Worm (Caenorhabditis elegans) whole organism, young adult: ENCODE results near the gene exc-14.

Experiments used
- B0019.2 ChIP-seq: fragments of 200-800 bp; sonication (Bioruptor generic); conservative IDR thresholded peaks from 2 replicates; pipeline ENCODE4 v1.3.6; 2022; ENCODE audit warnings: missing genetic modification reagents, missing genetic modification characterization, missing compliant biosample characterization
- C17E4.6 ChIP-seq: fragments of 200-800 bp; sonication (Bioruptor generic); IDR thresholded peaks from 2 replicates; pipeline ENCODE4 v1.3.6; 2022; ENCODE audit warnings: missing genetic modification reagents, missing genetic modification characterization, missing compliant biosample characterization
- F49E8.2 ChIP-seq: sonication (generic microtip); optimal IDR thresholded peaks from 3 replicates; lab custom pipeline; 2017; ENCODE audit warnings: missing genetic modification characterization, mild to moderate bottlenecking, missing compliant biosample characterization, antibody characterized with exemption, moderate library complexity; ENCODE audit not compliant: insufficient read depth
- F57A8.1 ChIP-seq: fragments of 200-800 bp; sonication (Bioruptor generic); optimal IDR thresholded peaks from 2 replicates; lab custom pipeline; 2018; ENCODE audit warnings: mild to moderate bottlenecking, missing genetic modification characterization, moderate library complexity, missing compliant biosample characterization
- K11D2.4 ChIP-seq: fragments of 200-800 bp; sonication (Bioruptor generic); IDR thresholded peaks from 2 replicates; pipeline ENCODE4 v1.3.6; 2022; ENCODE audit warnings: missing genetic modification reagents, missing genetic modification characterization, missing compliant biosample characterization
- Y53F4B.3 ChIP-seq: fragments of 200-800 bp; sonication (Bioruptor generic); IDR thresholded peaks from 2 replicates; pipeline ENCODE4 v1.3.6; 2022; ENCODE audit warnings: missing genetic modification reagents, missing genetic modification characterization, missing compliant biosample characterization
- Y79H2A.3 ChIP-seq: fragments of 200-800 bp; sonication (Bioruptor generic); conservative IDR thresholded peaks from 2 replicates; pipeline ENCODE4 v1.3.6; 2022; ENCODE audit warnings: missing genetic modification reagents, missing genetic modification characterization, missing compliant biosample characterization
- akir-1 ChIP-seq: fragments of 200-800 bp; sonication (Bioruptor generic); optimal IDR thresholded peaks from 2 replicates; lab custom pipeline; 2018; ENCODE audit warnings: mild to moderate bottlenecking, missing genetic modification characterization, moderate library complexity, missing compliant biosample characterization
- atf-7 ChIP-seq: sonication (generic microtip); optimal IDR thresholded peaks from 2 replicates; lab custom pipeline; 2017; ENCODE audit warnings: mild to moderate bottlenecking, missing genetic modification characterization, missing compliant biosample characterization
- cebp-1 ChIP-seq, 2 experiments: fragments of 200-800 bp in 1 of 2; sonication (Bioruptor generic) in 1 of 2; sonication (generic microtip) in 1 of 2; IDR thresholded peaks in 1 of 2; optimal IDR thresholded peaks in 1 of 2; 2 replicates each; pipeline versions ENCODE4 v1.3.6 to Lab custom; 2017 to 2022; ENCODE audit warnings: missing compliant biosample characterization in 2 of 2, missing genetic modification characterization in 2 of 2, mild to moderate bottlenecking in 1 of 2, missing genetic modification reagents in 1 of 2, moderate library complexity in 1 of 2
- ceh-100 ChIP-seq: fragments of 200-800 bp; sonication (Bioruptor generic); IDR thresholded peaks from 2 replicates; pipeline ENCODE4 v1.3.6; 2022; ENCODE audit warnings: missing genetic modification reagents, missing genetic modification characterization, missing compliant biosample characterization
- ceh-27 ChIP-seq: fragments of 200-800 bp; sonication (Bioruptor generic); optimal IDR thresholded peaks from 2 replicates; lab custom pipeline; 2018; ENCODE audit warnings: mild to moderate bottlenecking, missing genetic modification characterization, moderate library complexity, missing compliant biosample characterization
- ceh-58 ChIP-seq: fragments of 200-800 bp; sonication (Bioruptor generic); IDR thresholded peaks from 2 replicates; pipeline ENCODE4 v1.3.6; 2022; ENCODE audit warnings: missing genetic modification characterization, missing compliant biosample characterization
- die-1 ChIP-seq: sonication (generic microtip); optimal IDR thresholded peaks from 2 replicates; lab custom pipeline; 2016; ENCODE audit warnings: missing genotype, mild to moderate bottlenecking, missing genetic modification characterization, missing compliant biosample characterization
- dox-1 ChIP-seq: fragments of 200-800 bp; sonication (Bioruptor generic); IDR thresholded peaks from 2 replicates; pipeline ENCODE4 v1.3.6; 2022; ENCODE audit warnings: missing genetic modification reagents, missing genetic modification characterization, missing compliant biosample characterization
- efl-1 ChIP-seq: fragments of 150-350 bp; optimal IDR thresholded peaks from 2 replicates; lab custom pipeline; 2014; ENCODE audit warnings: missing biosample characterization, missing genetic modification reagents, missing genetic modification characterization
- ets-4 ChIP-seq: fragments of 200-800 bp; sonication (Bioruptor generic); optimal IDR thresholded peaks from 2 replicates; lab custom pipeline; 2018; ENCODE audit warnings: mild to moderate bottlenecking, missing genetic modification characterization, missing compliant biosample characterization
- fkh-3 ChIP-seq: sonication (generic microtip); optimal IDR thresholded peaks from 2 replicates; lab custom pipeline; 2016; ENCODE audit warnings: mild to moderate bottlenecking, missing genetic modification characterization, missing compliant biosample characterization
- gei-17 ChIP-seq: fragments of 200-800 bp; sonication (Bioruptor generic); optimal IDR thresholded peaks from 2 replicates; lab custom pipeline; 2018; ENCODE audit warnings: mild to moderate bottlenecking, missing genetic modification characterization, missing compliant biosample characterization
- hsf-1 ChIP-seq: fragments of 200-800 bp; sonication (Bioruptor generic); IDR thresholded peaks from 2 replicates; pipeline ENCODE4 v1.3.6; 2022; ENCODE audit warnings: missing genetic modification reagents, missing genetic modification characterization, missing compliant biosample characterization
- lin-54 ChIP-seq: fragments of 200-800 bp; sonication (Bioruptor generic); optimal IDR thresholded peaks from 2 replicates; lab custom pipeline; 2018; ENCODE audit warnings: mild to moderate bottlenecking, missing genetic modification characterization, missing compliant biosample characterization
- lsl-1 ChIP-seq: fragments of 200-800 bp; sonication (Bioruptor generic); optimal IDR thresholded peaks from 2 replicates; lab custom pipeline; 2018; ENCODE audit warnings: mild to moderate bottlenecking, missing genetic modification characterization, moderate library complexity, missing compliant biosample characterization
- lsy-27 ChIP-seq: sonication (generic microtip); optimal IDR thresholded peaks from 2 replicates; lab custom pipeline; 2017; ENCODE audit warnings: missing genetic modification characterization, mild to moderate bottlenecking, missing compliant biosample characterization, antibody characterized with exemption, missing genotype, borderline replicate concordance; ENCODE audit not compliant: insufficient read depth
- madf-10 ChIP-seq: sonication (generic microtip); optimal IDR thresholded peaks from 2 replicates; lab custom pipeline; 2016; ENCODE audit warnings: mild to moderate bottlenecking, missing genetic modification characterization, missing compliant biosample characterization
- madf-3 ChIP-seq: fragments of 200-800 bp; sonication (Bioruptor generic); IDR thresholded peaks from 2 replicates; pipeline ENCODE4 v1.3.6; 2022; ENCODE audit warnings: missing genetic modification reagents, missing genetic modification characterization, missing compliant biosample characterization
- mxl-1 ChIP-seq: sonication (generic microtip); optimal IDR thresholded peaks from 2 replicates; lab custom pipeline; 2016; ENCODE audit warnings: missing genetic modification characterization, missing compliant biosample characterization
- nhr-120 ChIP-seq: fragments of 200-800 bp; sonication (Bioruptor generic); IDR thresholded peaks from 2 replicates; pipeline ENCODE4 v1.3.6; 2022; ENCODE audit warnings: missing genetic modification characterization, missing compliant biosample characterization
- nhr-27 ChIP-seq: fragments of 200-800 bp; sonication (Bioruptor generic); optimal IDR thresholded peaks from 2 replicates; lab custom pipeline; 2018; ENCODE audit warnings: mild to moderate bottlenecking, missing genetic modification characterization, moderate library complexity, missing compliant biosample characterization
- nhr-80 ChIP-seq: sonication (generic microtip); optimal IDR thresholded peaks from 2 replicates; lab custom pipeline; 2016; ENCODE audit warnings: missing genetic modification characterization, missing compliant biosample characterization
- nhr-90 ChIP-seq: sonication (generic microtip); optimal IDR thresholded peaks from 2 replicates; lab custom pipeline; 2016; ENCODE audit warnings: missing genotype, mild to moderate bottlenecking, missing genetic modification characterization, missing compliant biosample characterization
- rec-8 ChIP-seq, 2 experiments: sonication (generic microtip); optimal IDR thresholded peaks; 2 replicates each; lab custom pipeline; 2016; ENCODE audit warnings: mild to moderate bottlenecking in 2 of 2, missing genetic modification characterization in 2 of 2, missing genetic modification reagents in 2 of 2, missing genotype in 2 of 2, missing biosample characterization in 1 of 2, missing compliant biosample characterization in 1 of 2, moderate library complexity in 1 of 2
- repo-1 ChIP-seq: sonication (generic microtip); optimal IDR thresholded peaks from 2 replicates; lab custom pipeline; 2017; ENCODE audit warnings: mild to moderate bottlenecking, missing genetic modification characterization, missing compliant biosample characterization
- snpc-1.3 ChIP-seq: sonication (generic microtip); optimal IDR thresholded peaks from 2 replicates; lab custom pipeline; 2017; ENCODE audit warnings: missing genetic modification characterization, mild to moderate bottlenecking, missing compliant biosample characterization, antibody characterized with exemption, moderate library complexity, missing genotype, missing genetic modification reagents; ENCODE audit not compliant: insufficient read depth
- sptf-2 ChIP-seq: fragments of 200-800 bp; sonication (Bioruptor generic); optimal IDR thresholded peaks from 2 replicates; lab custom pipeline; 2018; ENCODE audit warnings: mild to moderate bottlenecking, missing genetic modification characterization, missing compliant biosample characterization
- unc-62 ChIP-seq: fragments of 150-350 bp; optimal IDR thresholded peaks from 2 replicates; lab custom pipeline; 2014; ENCODE audit warnings: missing biosample characterization, missing genetic modification reagents, missing genetic modification characterization

The exc-14 gene

ce11 chrV:5030212-5030611, 15.8 kb downstream of the exc-14 start:
- peak; percentile 86 for TF ChIP-seq nhr-80 (tag; lab: Kevin White, UChicago)
- TF ChIP-seq ceh-58 (GFP tag; lab: Robert Waterston, UW): no peak
- no peak for TF ChIP-seq rec-8 (tag; optimal IDR thresholded peaks at IDR 0.05; lab: Kevin White, UChicago)

ce11 chrV:5027640-5028039, 18.4 kb downstream of the exc-14 start, which contains the start of gene cpt-4:
Gene cpt-4 (minus strand): TSS chrV:5027723.
- TF ChIP-seq nhr-80 (tag; lab: Kevin White, UChicago) (peak; percentile 84), ceh-58 (GFP tag; lab: Robert Waterston, UW) (no peak), cebp-1 (GFP tag; IDR thresholded peaks at IDR 0.05; lab: Robert Waterston, UW) (no peak), cebp-1 (tag; optimal IDR thresholded peaks at IDR 0.05; lab: Kevin White, UChicago) (peak; percentile 5), die-1 (tag; lab: Kevin White, UChicago) (no peak), ets-4 (peak; percentile 17), dox-1 (peak; percentile 55)

- TF ChIP-seq snpc-1.3 (tag; lab: Kevin White, UChicago) (no peak), nhr-80 (tag; lab: Kevin White, UChicago) (peak; percentile 73), dox-1 (peak; percentile 46; the same call in 1 of the 2 replicates), nhr-120 (GFP tag; lab: Robert Waterston, UW) (no peak), unc-62 (GFP tag; lab: Kevin White, UChicago) (peak; percentile 32), efl-1 (no peak)
These were observed 19.6 kb downstream of the exc-14 start for ce11 chrV:5026438-5026837.

ce11 chrV:5023355-5023754, 22.6 kb downstream of the exc-14 start:
- TF ChIP-seq Y79H2A.3: no peak
- TF ChIP-seq cebp-1 (GFP tag; IDR thresholded peaks at IDR 0.05; lab: Robert Waterston, UW): no peak
- TF ChIP-seq cebp-1 (tag; optimal IDR thresholded peaks at IDR 0.05; lab: Kevin White, UChicago): peak; percentile 14
- TF ChIP-seq, all 124 proteins: peak for 1

ce11 chrV:5018810-5019274, 27.2 kb downstream of the exc-14 start, which contains the start of gene srr-4:
Gene srr-4 (plus strand): TSS chrV:5019224.
- TF ChIP-seq madf-10 (tag; lab: Kevin White, UChicago) (no peak), cebp-1 (GFP tag; IDR thresholded peaks at IDR 0.05; lab: Robert Waterston, UW) (no peak), cebp-1 (tag; optimal IDR thresholded peaks at IDR 0.05; lab: Kevin White, UChicago) (no peak), fkh-3 (no peak), B0019.2 (GFP tag; lab: Robert Waterston, UW) (no peak), nhr-90 (tag; lab: Kevin White, UChicago) (no peak), nhr-27 (tag; lab: Kevin White, UChicago) (no peak), F57A8.1 (GFP tag; lab: Kevin White, UChicago) (no peak), ceh-100 (GFP tag; lab: Robert Waterston, UW) (no peak)
- TF ChIP-seq, all 124 proteins: peak for 0

ce11 chrV:5018067-5018466, 27.9 kb downstream of the exc-14 start:
- peak; percentile 43 for TF ChIP-seq nhr-80 (tag; lab: Kevin White, UChicago)
- TF ChIP-seq Y53F4B.3 (GFP tag; lab: Robert Waterston, UW): no peak
- no peak for TF ChIP-seq sptf-2 (GFP tag; lab: Kevin White, UChicago)
- no peak for TF ChIP-seq ets-4
- no peak for TF ChIP-seq akir-1 (GFP tag; lab: Kevin White, UChicago)

- no peak for TF ChIP-seq lsl-1 (GFP tag; lab: Kevin White, UChicago)
- TF ChIP-seq madf-3 (GFP tag; lab: Robert Waterston, UW): no peak
- TF ChIP-seq C17E4.6 (GFP tag; lab: Robert Waterston, UW): no peak
- TF ChIP-seq F49E8.2 (tag; lab: Kevin White, UChicago): no peak
- TF ChIP-seq repo-1 (tag; lab: Kevin White, UChicago): no peak
- TF ChIP-seq hsf-1 (GFP tag; lab: Robert Waterston, UW): no peak
- no peak for TF ChIP-seq lsy-27 (tag; lab: Kevin White, UChicago)
- TF ChIP-seq gei-17 (GFP tag; lab: Kevin White, UChicago): no peak
- no peak for TF ChIP-seq ceh-27 (GFP tag; lab: Kevin White, UChicago)
- TF ChIP-seq K11D2.4 (GFP tag; lab: Robert Waterston, UW): no peak
- TF ChIP-seq atf-7 (tag; lab: Kevin White, UChicago): no peak
- no peak for TF ChIP-seq ets-4
- TF ChIP-seq lin-54 (GFP tag; lab: Kevin White, UChicago): no peak
- no peak for TF ChIP-seq mxl-1 (tag; lab: Kevin White, UChicago)
These were observed 29.3 kb downstream of the exc-14 start for ce11 chrV:5016728-5017127.
